Worm (Caenorhabditis elegans) whole organism, L1 larva: Measurements from ENCODE around the gene K09F6.15.

Source experiments
- dpl-1 ChIP-seq, 3 experiments: fragments of 150-350 bp in 2 of 3; sonication (generic microtip) in 1 of 3; optimal IDR thresholded peaks; 2 replicates each; lab custom pipeline; 2014 to 2017; ENCODE audit warnings: missing biosample characterization in 3 of 3, missing genetic modification characterization in 3 of 3, missing genetic modification reagents in 3 of 3
- snpc-4 ChIP-seq: fragments of 150-350 bp; optimal IDR thresholded peaks from 2 replicates; lab custom pipeline; 2014; ENCODE audit warnings: missing biosample characterization, missing genetic modification characterization

DNA sequence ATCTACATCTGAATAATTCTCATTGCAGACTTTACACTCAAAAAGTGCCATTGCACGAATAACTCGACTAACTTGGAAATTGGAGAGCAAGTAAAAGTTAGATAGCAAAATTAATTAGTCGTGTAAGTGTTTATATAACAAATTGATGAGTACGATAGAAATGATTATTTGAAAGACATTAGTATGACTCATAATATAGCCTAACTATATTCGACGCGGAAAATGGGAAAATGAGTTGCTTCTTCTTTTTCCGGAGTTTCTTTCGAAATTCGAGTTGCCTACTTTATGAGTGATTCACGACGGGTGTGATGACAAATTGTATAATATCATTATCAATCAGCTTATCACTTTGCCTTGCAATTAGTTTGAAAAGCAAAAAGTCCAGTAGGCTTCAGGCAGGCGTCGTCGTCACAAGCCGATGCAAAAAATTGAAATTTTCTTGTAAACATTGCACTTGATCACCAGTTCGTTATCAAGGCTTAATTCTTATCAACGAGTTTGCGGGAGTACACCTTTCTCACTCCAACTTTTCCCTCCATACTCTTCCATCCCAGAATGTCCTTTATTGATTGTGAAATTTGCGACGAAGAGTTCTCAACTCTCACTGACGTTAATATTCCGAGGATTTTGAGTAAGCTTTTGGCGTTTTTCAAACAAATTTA, 45.7 kb upstream of the K09F6.15 start, which contains the start of the genes ZK1240.6 and ZK1240.2:
- TF ChIP-seq dpl-1 (GFP tag; optimal IDR thresholded peaks at IDR 0.05; lab: Kevin White, UChicago) (no peak), snpc-4 (tag; lab: Kevin White, UChicago) (no peak)
